Worm (Caenorhabditis elegans) whole organism, mixed stage, embryonic: ENCODE results near the gene ZK632.4.

Experiments
- ceh-43 ChIP-seq: fragments of 200-800 bp; sonication (Bioruptor generic); optimal IDR thresholded peaks from 2 replicates; lab custom pipeline; 2018; ENCODE audit warnings: mild to moderate bottlenecking, missing genetic modification characterization, moderate library complexity, missing compliant biosample characterization
- elt-1 ChIP-seq: sonication (generic microtip); optimal IDR thresholded peaks from 2 replicates; lab custom pipeline; 2017; ENCODE audit warnings: missing genetic modification characterization, mild to moderate bottlenecking, missing compliant biosample characterization, antibody characterized with exemption, moderate library complexity, borderline replicate concordance; ENCODE audit not compliant: insufficient read depth
- ham-2 ChIP-seq: fragments of 200-800 bp; sonication (Bioruptor generic); optimal IDR thresholded peaks from 2 replicates; lab custom pipeline; 2018; ENCODE audit warnings: mild to moderate bottlenecking, missing genetic modification characterization, missing compliant biosample characterization
- lsy-2 ChIP-seq: fragments of 150-350 bp; optimal IDR thresholded peaks from 2 replicates; lab custom pipeline; 2014; ENCODE audit warnings: missing biosample characterization, missing genetic modification characterization
- mab-5 ChIP-seq: fragments of 150-350 bp; optimal IDR thresholded peaks from 2 replicates; lab custom pipeline; 2014; ENCODE audit warnings: missing biosample characterization, missing genetic modification characterization
- mls-2 ChIP-seq: sonication (generic microtip); optimal IDR thresholded peaks from 2 replicates; lab custom pipeline; 2016; ENCODE audit warnings: mild to moderate bottlenecking, missing genetic modification characterization, moderate library complexity, missing compliant biosample characterization
- nhr-12 ChIP-seq: fragments of 150-350 bp; optimal IDR thresholded peaks from 2 replicates; lab custom pipeline; 2014; ENCODE audit warnings: missing biosample characterization, missing genetic modification characterization
- nhr-237 ChIP-seq: fragments of 150-350 bp; optimal IDR thresholded peaks from 2 replicates; lab custom pipeline; 2014; ENCODE audit warnings: missing biosample characterization, missing genetic modification characterization
- sem-2 ChIP-seq: fragments of 200-800 bp; sonication (Bioruptor generic); optimal IDR thresholded peaks from 2 replicates; lab custom pipeline; 2018; ENCODE audit warnings: mild to moderate bottlenecking, missing genetic modification characterization, missing compliant biosample characterization
- unc-120 ChIP-seq: sonication (generic microtip); optimal IDR thresholded peaks from 2 replicates; lab custom pipeline; 2017; ENCODE audit warnings: missing genetic modification characterization, missing compliant biosample characterization; ENCODE audit not compliant: poor library complexity, severe bottlenecking

ce11 chrIII:9770590-9770989 is 36.7 kb downstream of the ZK632.4 start:
- TF ChIP-seq ceh-43 (GFP tag; lab: Kevin White, UChicago) (no peak), nhr-12 (tag; lab: Kevin White, UChicago) (no peak), nhr-237 (tag; lab: Kevin White, UChicago) (no peak), mls-2 (no peak), unc-120 (tag; lab: Kevin White, UChicago) (no peak), lsy-2 (tag; lab: Kevin White, UChicago) (no peak), ham-2 (no peak), mab-5 (tag; lab: Kevin White, UChicago) (no peak), elt-1 (no peak), sem-2 (GFP tag; lab: Kevin White, UChicago) (no peak)
